Fruit fly (Drosophila melanogaster) whole organism, adult: ENCODE measurements around the gene Decay.

ENCODE experiments used
- CG5204 ChIP-seq: fragments of 200-800 bp; sonication (Bioruptor generic); optimal IDR thresholded peaks from 2 replicates; lab custom pipeline; 2016; ENCODE audit warnings: missing biosample characterization, missing genetic modification characterization
- CG7045 ChIP-seq: fragments of 200-800 bp; sonication (Bioruptor generic); optimal IDR thresholded peaks from 2 replicates; lab custom pipeline; 2017; ENCODE audit warnings: missing biosample characterization, mild to moderate bottlenecking, missing genetic modification characterization
- CG7101 ChIP-seq: fragments of 200-800 bp; sonication (Bioruptor generic); optimal IDR thresholded peaks from 2 replicates; lab custom pipeline; 2018; ENCODE audit warnings: missing biosample characterization, mild to moderate bottlenecking, missing genetic modification characterization, moderate library complexity
- Crg-1 ChIP-seq: fragments of 200-800 bp; sonication (Bioruptor generic); optimal IDR thresholded peaks from 2 replicates; lab custom pipeline; 2016; ENCODE audit warnings: missing biosample characterization, missing genetic modification characterization
- Hr96 ChIP-seq: fragments of 200-800 bp; sonication (Bioruptor generic); optimal IDR thresholded peaks from 2 replicates; lab custom pipeline; 2016; ENCODE audit warnings: missing biosample characterization, missing genetic modification characterization
- Mnt ChIP-seq: fragments of 200-800 bp; sonication (Bioruptor generic); optimal IDR thresholded peaks from 2 replicates; lab custom pipeline; 2016; ENCODE audit warnings: missing biosample characterization, mild to moderate bottlenecking, missing genetic modification characterization
- bab1 ChIP-seq: fragments of 200-800 bp; sonication (Bioruptor generic); optimal IDR thresholded peaks from 3 replicates; lab custom pipeline; 2019; ENCODE audit warnings: missing biosample characterization, mild to moderate bottlenecking, missing genetic modification characterization, moderate library complexity
- cic ChIP-seq: fragments of 200-800 bp; sonication (Bioruptor generic); optimal IDR thresholded peaks from 2 replicates; lab custom pipeline; 2017; ENCODE audit warnings: missing biosample characterization, mild to moderate bottlenecking, missing genetic modification characterization, moderate library complexity
- cnc ChIP-seq, 2 experiments: fragments of >200 bp; optimal IDR thresholded peaks; 2 replicates each; lab custom pipeline; 2017
- kay ChIP-seq: fragments of 200-800 bp; sonication (Bioruptor generic); peaks from one replicate; lab custom pipeline; 2016; ENCODE audit warnings: missing biosample characterization, missing genetic modification characterization, borderline replicate concordance
- ovo ChIP-seq: fragments of 200-800 bp; sonication (Bioruptor generic); optimal IDR thresholded peaks from 2 replicates; lab custom pipeline; 2016; ENCODE audit warnings: missing biosample characterization, missing genetic modification characterization
- tj ChIP-seq: fragments of 200-800 bp; sonication (Bioruptor generic); optimal IDR thresholded peaks from 3 replicates; lab custom pipeline; 2017; ENCODE audit warnings: missing biosample characterization, mild to moderate bottlenecking, missing genetic modification characterization, moderate library complexity
- toe ChIP-seq: fragments of 200-800 bp; sonication (Bioruptor generic); optimal IDR thresholded peaks from 2 replicates; lab custom pipeline; 2016; ENCODE audit warnings: missing biosample characterization, missing genetic modification characterization

DNA sequence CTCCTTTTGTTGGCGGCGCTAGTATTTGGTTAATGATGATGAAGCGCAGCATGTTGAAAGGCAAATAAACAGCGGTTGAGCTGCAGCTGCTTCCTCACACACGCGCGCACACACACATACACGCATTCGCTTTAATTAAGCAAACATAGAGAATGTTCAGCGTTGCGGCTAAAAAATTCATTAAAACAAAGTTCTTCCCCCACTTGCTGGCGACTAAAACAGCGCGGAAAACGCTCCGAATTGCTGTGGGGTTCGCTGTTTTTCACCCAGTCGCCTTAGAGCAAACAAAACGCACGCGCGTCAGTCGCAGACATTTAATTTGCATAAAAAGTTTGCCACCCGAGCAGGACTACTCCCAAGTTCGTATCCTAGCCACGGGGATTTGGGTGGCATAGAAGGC, 36.5 kb upstream of the Decay start:
- TF ChIP-seq ovo (GFP tag; lab: Kevin White, UChicago) (no peak), Hr96 (GFP tag; lab: Kevin White, UChicago) (no peak), Crg-1 (GFP tag; lab: Kevin White, UChicago) (no peak), Mnt (GFP tag; lab: Kevin White, UChicago) (no peak), CG5204 (GFP tag; lab: Kevin White, UChicago) (no peak), cnc (optimal IDR thresholded peaks at IDR 0.05; lab: Kevin White, UChicago) (no peak), cic (GFP tag; lab: Kevin White, UChicago) (no peak), kay (GFP tag; lab: Kevin White, UChicago) (no peak), toe (no peak), tj (GFP tag; lab: Kevin White, UChicago) (no peak), bab1 (GFP tag; lab: Kevin White, UChicago) (no peak), CG7045 (GFP tag; lab: Kevin White, UChicago) (no peak), CG7101 (tag; lab: Kevin White, UChicago) (no peak)
